Fruit fly (Drosophila melanogaster): ENCODE measurements around the gene sog.

sog gene

DNA sequence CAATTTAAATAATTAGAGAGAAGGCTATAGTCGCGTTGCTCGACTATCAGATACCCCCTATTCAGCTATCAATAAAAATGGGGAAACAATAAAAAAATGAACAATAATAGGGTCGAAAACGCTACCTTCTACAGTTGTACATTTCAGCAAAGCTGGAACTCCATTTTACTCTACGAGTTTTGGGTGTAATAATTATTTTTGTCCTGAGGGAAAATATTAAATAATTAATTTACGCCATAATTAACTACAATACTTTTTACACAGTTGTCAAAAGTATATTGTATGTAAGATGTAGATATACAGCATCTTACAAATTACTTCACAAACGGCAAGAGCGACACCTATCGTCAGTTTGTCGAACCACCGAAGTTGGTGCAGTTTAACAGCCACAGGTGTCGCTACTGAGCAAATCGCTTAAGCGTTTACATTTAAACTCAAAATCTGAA, 20.2 kb upstream of the sog start (continued):
- TF ChIP-seq Gug (GFP tag; IDR thresholded peaks at IDR 0.05) (no peak), inv (GFP tag; IDR thresholded peaks at IDR 0.05; ENCODE audit: partially characterized antibody) (peak; percentile 54), bbx (GFP tag; IDR thresholded peaks at IDR 0.05; ENCODE audit: partially characterized antibody) (peak; percentile 49; the same call in 1 of the 2 replicates), CG1603 (tag; optimal IDR thresholded peaks at IDR 0.05) (peak; percentile 50), Rx (GFP tag; IDR thresholded peaks at IDR 0.05) (peak; percentile 37; the same call in 1 of the 2 replicates), Hey (tag; optimal IDR thresholded peaks at IDR 0.05) (no peak), run (tag; optimal IDR thresholded peaks at IDR 0.05) (no peak), NfI (GFP tag; optimal IDR thresholded peaks at IDR 0.05) (peak; percentile 51), Dip3 (GFP tag; optimal IDR thresholded peaks at IDR 0.05) (no peak), CG12219 (GFP tag; optimal IDR thresholded peaks at IDR 0.05) (no peak), scrt (GFP tag; optimal IDR thresholded peaks at IDR 0.05) (no peak), dan (GFP tag; IDR thresholded peaks at IDR 0.05) (no peak), CG18764 (GFP tag; optimal IDR thresholded peaks at IDR 0.05) (peak; percentile 24), CG11695 (GFP tag; IDR thresholded peaks at IDR 0.05) (no peak), CG7745 (tag; optimal IDR thresholded peaks at IDR 0.05) (peak; percentile 43), sr (GFP tag; IDR thresholded peaks at IDR 0.05) (no peak), Hand (GFP tag; optimal IDR thresholded peaks at IDR 0.05) (no peak), CG6272 (GFP tag; IDR thresholded peaks at IDR 0.05) (no peak), CG14710 (tag; optimal IDR thresholded peaks at IDR 0.05) (peak; percentile 10), CG10274 (GFP tag; optimal IDR thresholded peaks at IDR 0.05) (no peak), CG33557 (GFP tag; optimal IDR thresholded peaks at IDR 0.05) (no peak), repo (GFP tag; optimal IDR thresholded peaks at IDR 0.05) (no peak), CG2875 (GFP tag; optimal IDR thresholded peaks at IDR 0.05) (no peak), phol (tag; optimal IDR thresholded peaks at IDR 0.05) (peak; percentile 41), sens-2 (GFP tag; IDR thresholded peaks at IDR 0.05) (no peak), Dbx (GFP tag; IDR thresholded peaks at IDR 0.05) (0 out of 3 replicates have a peak, but pooled peaks have one; percentile 48), Sry-δ (GFP tag; optimal IDR thresholded peaks at IDR 0.05) (no peak), wek (GFP tag; optimal IDR thresholded peaks at IDR 0.05) (no peak), ato (GFP tag; IDR thresholded peaks at IDR 0.05; ENCODE audit: partially characterized antibody) (no peak), org-1 (GFP tag; optimal IDR thresholded peaks at IDR 0.05) (no peak), Sox100B (GFP tag; optimal IDR thresholded peaks at IDR 0.05) (no peak), E2f2 (GFP tag; IDR thresholded peaks at IDR 0.05) (peak; percentile 37; the same call in 1 of the 2 replicates), dmrt99B (tag; optimal IDR thresholded peaks at IDR 0.05) (peak; percentile 26), Hr78 (GFP tag; optimal IDR thresholded peaks at IDR 0.05) (no peak), CG9727 (GFP tag; optimal IDR thresholded peaks at IDR 0.05) (no peak), Drgx (GFP tag; IDR thresholded peaks at IDR 0.05) (no peak), CG17328 (GFP tag; IDR thresholded peaks at IDR 0.05) (no peak), CG9817 (tag; optimal IDR thresholded peaks at IDR 0.05) (peak; percentile 65), CG6765 (GFP tag; optimal IDR thresholded peaks at IDR 0.05) (no peak), HLH4C (GFP tag; IDR thresholded peaks at IDR 0.05; ENCODE audit: partially characterized antibody) (peak; percentile 94), kay (GFP tag; optimal IDR thresholded peaks at IDR 0.05) (no peak), CG34376 (GFP tag; optimal IDR thresholded peaks at IDR 0.05) (no peak), Eip74EF (GFP tag; optimal IDR thresholded peaks at IDR 0.05) (no peak), CG2129 (GFP tag; IDR thresholded peaks at IDR 0.05; ENCODE audit: partially characterized antibody) (no peak), tio (GFP tag; optimal IDR thresholded peaks at IDR 0.05) (peak; percentile 9), hth (optimal IDR thresholded peaks at IDR 0.05) (no peak), CG11398 (GFP tag; optimal IDR thresholded peaks at IDR 0.05) (no peak), CG8388 (GFP tag; optimal IDR thresholded peaks at IDR 0.05) (no peak), CG2116 (GFP tag; optimal IDR thresholded peaks at IDR 0.05) (no peak), ham (GFP tag; IDR thresholded peaks at IDR 0.05) (no peak)
